Fruit fly (Drosophila melanogaster) S2 (cell line): ENCODE data around the gene Atxn7.
A peak's percentile ranks its signal among the peaks of the same experiment; 100 is the strongest.

Experiments used
- CG8478 ChIP-seq: fragments of >200 bp; optimal IDR thresholded peaks from 2 replicates; lab custom pipeline; 2018
- CTCF ChIP-seq, 2 experiments: fragments of >200 bp; optimal IDR thresholded peaks; 2 replicates each; lab custom pipeline; 2018

Atxn7 gene

dm6 chr2L:2373818-2374746, 1.6 kb upstream of the Atxn7 start, which contains the start of the genes CG3609 and CG15390:
Gene CG3609 (minus strand): TSS chr2L:2374627.
Gene CG15390 (plus strand): TSS chr2L:2374713.
- TF ChIP-seq CG8478 (lab: Kevin White, UChicago), result no peak
- peak in 1 of 2 experiments; percentile 3 for TF ChIP-seq CTCF (optimal IDR thresholded peaks at IDR 0.05; lab: Kevin White, UChicago)

dm6 chr2L:2376418-2376702, 719 bp downstream of the Atxn7 start:
- no peak for TF ChIP-seq CG8478 (lab: Kevin White, UChicago)
- no peak for TF ChIP-seq CTCF (optimal IDR thresholded peaks at IDR 0.05; lab: Kevin White, UChicago)

dm6 chr2L:2380805-2381204, 5.2 kb downstream of the Atxn7 start, which contains the start of gene Eogt:
Gene Eogt (plus strand): TSS chr2L:2381097.
- TF ChIP-seq CG8478 (lab: Kevin White, UChicago) (no peak), CTCF (optimal IDR thresholded peaks at IDR 0.05; lab: Kevin White, UChicago) (peak in 1 of 2 experiments; percentile 6)

dm6 chr2L:2382971-2383370, 7.3 kb downstream of the Atxn7 start, which contains the start of gene PIG-Wa:
Gene PIG-Wa (plus strand): TSS chr2L:2383202.
- TF ChIP-seq CTCF (optimal IDR thresholded peaks at IDR 0.05; lab: Kevin White, UChicago) (no peak), CG8478 (lab: Kevin White, UChicago) (no peak)

dm6 chr2L:2385692-2386091, 10.1 kb downstream of the Atxn7 start, which contains the start of gene CG3557:
Gene CG3557 (minus strand): TSS chr2L:2385792.
- TF ChIP-seq CTCF (optimal IDR thresholded peaks at IDR 0.05; lab: Kevin White, UChicago) (no peak), CG8478 (lab: Kevin White, UChicago) (no peak)

dm6 chr2L:2390589-2390988, 14.9 kb downstream of the Atxn7 start, which contains the start of gene CG43750:
Gene CG43750 (minus strand): TSS chr2L:2390689.
- TF ChIP-seq CG8478 (lab: Kevin White, UChicago) (no peak), CTCF (optimal IDR thresholded peaks at IDR 0.05; lab: Kevin White, UChicago) (no peak)

- TF ChIP-seq CTCF (optimal IDR thresholded peaks at IDR 0.05; lab: Kevin White, UChicago) (no peak), CG8478 (lab: Kevin White, UChicago) (no peak)
Observed at dm6 chr2L:2391321-2391720, 15.7 kb downstream of the Atxn7 start, which contains the start of gene CG46448. Gene CG46448 (plus strand): TSS chr2L:2391660.

dm6 chr2L:2394872-2395271, 19.2 kb downstream of the Atxn7 start:
- TF ChIP-seq CG8478 (lab: Kevin White, UChicago) (no peak), CTCF (optimal IDR thresholded peaks at IDR 0.05; lab: Kevin White, UChicago) (no peak)

dm6 chr2L:2397080-2397479, 21.4 kb downstream of the Atxn7 start:
- TF ChIP-seq CG8478 (lab: Kevin White, UChicago) (no peak), CTCF (optimal IDR thresholded peaks at IDR 0.05; lab: Kevin White, UChicago) (no peak)

- no peak for TF ChIP-seq CG8478 (lab: Kevin White, UChicago)
- TF ChIP-seq CTCF (optimal IDR thresholded peaks at IDR 0.05; lab: Kevin White, UChicago), result no peak
Observed at dm6 chr2L:2398459-2398858, 22.8 kb downstream of the Atxn7 start.

- TF ChIP-seq CTCF (optimal IDR thresholded peaks at IDR 0.05; lab: Kevin White, UChicago) (no peak), CG8478 (lab: Kevin White, UChicago) (no peak)
Observed at dm6 chr2L:2399897-2400296, 24.3 kb downstream of the Atxn7 start, which contains the start of gene VGlut. Gene VGlut (plus strand): TSS chr2L:2400295.

- TF ChIP-seq CTCF (optimal IDR thresholded peaks at IDR 0.05; lab: Kevin White, UChicago) (no peak), CG8478 (lab: Kevin White, UChicago) (no peak)
Observed at dm6 chr2L:2402194-2402593, 26.6 kb downstream of the Atxn7 start.

- TF ChIP-seq CTCF (optimal IDR thresholded peaks at IDR 0.05; lab: Kevin White, UChicago), result no peak
- no peak for TF ChIP-seq CG8478 (lab: Kevin White, UChicago)
Observed at dm6 chr2L:2404631-2405030, 29.0 kb downstream of the Atxn7 start.

- TF ChIP-seq CTCF (optimal IDR thresholded peaks at IDR 0.05; lab: Kevin White, UChicago), result no peak
- no peak for TF ChIP-seq CG8478 (lab: Kevin White, UChicago)
Observed at dm6 chr2L:2413093-2413492, 37.5 kb downstream of the Atxn7 start.

dm6 chr2L:2415109-2415508, 39.5 kb downstream of the Atxn7 start, which contains the start of gene CG18641:
Gene CG18641 (minus strand): TSS chr2L:2415322.
- TF ChIP-seq CG8478 (lab: Kevin White, UChicago) (no peak), CTCF (optimal IDR thresholded peaks at IDR 0.05; lab: Kevin White, UChicago) (no peak)
